Worm (Caenorhabditis elegans): ENCODE measurements around the gene malt-1.

The malt-1 gene

DNA sequence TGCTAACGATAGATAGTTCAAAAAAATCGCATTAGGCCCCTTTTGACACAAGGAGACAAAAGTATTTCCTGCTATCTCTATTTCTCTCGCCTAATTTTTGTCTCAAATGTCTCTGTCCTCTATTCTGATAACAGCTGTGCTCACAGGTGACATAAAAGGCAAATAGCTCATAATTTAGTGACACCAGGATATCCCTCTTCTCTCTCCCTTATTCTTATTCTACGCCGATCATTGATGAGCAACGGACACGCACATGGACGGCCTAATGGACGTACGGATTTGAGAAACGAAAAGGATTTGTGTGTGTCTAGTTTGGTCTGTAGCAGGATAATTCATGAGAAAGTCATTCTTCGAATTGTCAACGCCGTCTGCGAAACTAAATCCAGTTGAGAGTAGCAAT is 15.1 kb downstream of the malt-1 start (continued):
- TF ChIP-seq pax-3 (tag; optimal IDR thresholded peaks at IDR 0.05): no peak
- TF ChIP-seq hlh-17 (GFP tag; optimal IDR thresholded peaks at IDR 0.05; ENCODE audit: borderline replicate concordance): no peak
- no peak for TF ChIP-seq pqm-1 (tag; optimal IDR thresholded peaks at IDR 0.05)
- no peak for TF ChIP-seq nhr-47 (tag; optimal IDR thresholded peaks at IDR 0.05)
- no peak for TF ChIP-seq pag-3 (tag; optimal IDR thresholded peaks at IDR 0.05; ENCODE audit: borderline replicate concordance, insufficient read depth)
- peak; percentile 29 for TF ChIP-seq tbx-2 (tag; optimal IDR thresholded peaks at IDR 0.05)
- no peak for TF ChIP-seq lin-14 (GFP tag; optimal IDR thresholded peaks at IDR 0.05)

- TF ChIP-seq fos-1 (tag; optimal IDR thresholded peaks at IDR 0.05) (no peak), lin-14 (GFP tag; optimal IDR thresholded peaks at IDR 0.05) (peak; percentile 5), mab-9 (GFP tag; IDR thresholded peaks at IDR 0.05) (no peak), jun-1 (tag; optimal IDR thresholded peaks at IDR 0.05) (no peak)
Measured at ce11 chrII:6934729-6935128, 16.4 kb downstream of the malt-1 start.

DNA sequence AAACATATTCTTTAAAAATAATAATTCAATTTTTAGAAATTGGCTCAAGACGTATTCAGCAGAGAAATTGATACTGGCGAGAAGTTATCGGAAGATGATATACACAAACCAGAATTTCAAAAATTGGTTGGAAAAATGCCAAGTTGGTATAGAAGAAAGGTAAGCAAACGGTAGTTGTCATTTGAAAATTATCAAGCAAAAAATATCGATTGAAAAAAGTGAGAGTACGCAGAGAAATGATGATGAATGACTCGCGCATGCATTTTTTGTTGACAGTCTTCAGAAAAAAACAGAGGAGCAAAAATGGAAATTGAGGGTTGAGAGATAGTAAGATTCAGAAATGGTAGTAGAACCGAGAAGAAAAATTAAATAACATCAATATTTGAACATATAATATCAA is 18.1 kb downstream of the malt-1 start:
- no peak for TF ChIP-seq efl-1 (optimal IDR thresholded peaks at IDR 0.05)
- peak in 1 of 2 experiments; percentile 11 for TF ChIP-seq efl-1 (GFP tag; optimal IDR thresholded peaks at IDR 0.05 in 1 of 2)
- TF ChIP-seq nhr-85 (tag): no peak
- TF ChIP-seq elt-2 (tag; optimal IDR thresholded peaks at IDR 0.05): no peak
- TF ChIP-seq ama-1 (optimal IDR thresholded peaks at IDR 0.05): no peak
- TF ChIP-seq lin-14 (GFP tag; optimal IDR thresholded peaks at IDR 0.05): no peak
- no peak for TF ChIP-seq skn-1 (tag; optimal IDR thresholded peaks at IDR 0.05)
- no peak for TF ChIP-seq nhr-84 (tag; optimal IDR thresholded peaks at IDR 0.05)

DNA sequence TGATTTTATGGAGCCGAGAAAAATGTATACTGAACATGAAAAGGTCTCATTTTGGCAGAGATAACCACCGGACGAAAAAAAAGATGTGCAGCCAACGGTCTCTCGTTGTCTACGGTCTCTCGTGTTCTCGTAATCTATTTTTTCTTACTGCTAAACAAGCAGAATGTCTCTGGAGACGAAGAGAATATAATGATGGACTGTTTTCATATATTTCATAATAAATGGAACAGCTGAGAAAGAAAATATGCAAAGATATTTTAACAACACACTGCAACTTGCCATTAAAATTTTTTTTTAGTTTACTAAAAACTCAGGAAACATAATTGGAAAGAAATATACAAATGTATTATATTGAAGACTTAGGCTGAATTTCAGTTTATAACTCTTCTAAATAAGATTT is 21.0 kb downstream of the malt-1 start:
- TF ChIP-seq snpc-4 (tag; optimal IDR thresholded peaks at IDR 0.05) (peak; percentile 19), ets-5 (GFP tag; IDR thresholded peaks at IDR 0.05) (no peak), unc-86 (tag; optimal IDR thresholded peaks at IDR 0.05) (no peak), unc-130 (tag; optimal IDR thresholded peaks at IDR 0.05) (no peak), nhr-71 (tag; optimal IDR thresholded peaks at IDR 0.05) (peak; percentile 1), nhr-90 (tag; optimal IDR thresholded peaks at IDR 0.05; ENCODE audit: poor library complexity) (no peak), lin-14 (GFP tag; optimal IDR thresholded peaks at IDR 0.05) (peak; percentile 17), C34B4.2 (tag; optimal IDR thresholded peaks at IDR 0.05) (no peak), mab-9 (GFP tag; IDR thresholded peaks at IDR 0.05) (no peak), hpl-2 (GFP tag; optimal IDR thresholded peaks at IDR 0.05) (no peak), fkh-4 (tag; optimal IDR thresholded peaks at IDR 0.05; ENCODE audit: borderline replicate concordance) (no peak), mep-1 (tag; optimal IDR thresholded peaks at IDR 0.05) (peak; percentile 7), unc-62 (GFP tag; optimal IDR thresholded peaks at IDR 0.05) (no peak), isw-1 (GFP tag; IDR thresholded peaks at IDR 0.05) (no peak), irx-1 (tag; optimal IDR thresholded peaks at IDR 0.05) (no peak)

DNA sequence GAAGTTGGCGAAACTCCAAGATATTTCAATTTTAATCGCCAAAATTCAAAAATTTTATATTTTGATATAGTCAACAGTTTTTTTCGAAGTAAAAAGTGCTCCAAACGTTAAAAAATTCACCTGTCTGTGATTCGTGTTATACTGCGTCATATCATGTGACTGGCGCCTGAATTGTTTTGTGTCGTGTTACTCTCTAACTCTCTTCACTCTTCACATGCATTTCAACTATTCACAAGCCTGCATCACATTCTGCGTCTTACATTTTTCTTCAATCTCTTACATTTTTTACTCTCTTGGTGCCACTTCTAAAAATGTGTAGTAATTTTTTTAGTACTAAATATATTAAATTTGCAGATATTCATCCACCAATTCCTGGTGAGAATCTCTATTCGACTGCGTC is 22.7 kb downstream of the malt-1 start, which contains the start of gene flcn-1:
Gene flcn-1 (plus strand): TSS at position 348 of the 400 bp plus-strand sequence.
- TF ChIP-seq elt-2 (tag; optimal IDR thresholded peaks at IDR 0.05) (peak; percentile 41), ceh-90 (tag; optimal IDR thresholded peaks at IDR 0.05) (no peak), jun-1 (tag; optimal IDR thresholded peaks at IDR 0.05) (no peak), egl-13 (tag; optimal IDR thresholded peaks at IDR 0.05) (peak; percentile 50), ceh-82 (tag; optimal IDR thresholded peaks at IDR 0.05) (peak in 1 of 3 experiments; percentile 10), hlh-17 (GFP tag; optimal IDR thresholded peaks at IDR 0.05; ENCODE audit: borderline replicate concordance) (no peak), nhr-237 (tag; optimal IDR thresholded peaks at IDR 0.05) (no peak), lin-35 (GFP tag; optimal IDR thresholded peaks at IDR 0.05) (peak; percentile 55 to 60), vab-15 (tag; optimal IDR thresholded peaks at IDR 0.05) (no peak), nhr-20 (tag; optimal IDR thresholded peaks at IDR 0.05) (peak; percentile 64), C16A3.4 (tag; optimal IDR thresholded peaks at IDR 0.05) (no peak), zip-4 (GFP tag; optimal IDR thresholded peaks at IDR 0.05) (no peak), unc-30 (tag; optimal IDR thresholded peaks at IDR 0.05) (no peak), grh-1 (GFP tag; IDR thresholded peaks at IDR 0.05) (no peak), fkh-8 (tag; optimal IDR thresholded peaks at IDR 0.05) (peak; percentile 81), tbx-2 (tag; optimal IDR thresholded peaks at IDR 0.05) (peak; percentile 40), efl-1 (optimal IDR thresholded peaks at IDR 0.05) (peak; percentile 42 to 50), efl-1 (GFP tag; optimal IDR thresholded peaks at IDR 0.05 in 1 of 2) (peak in 1 of 2 experiments; percentile 30), ceh-63 (GFP tag; optimal IDR thresholded peaks at IDR 0.05) (no peak), sptf-1 (tag; optimal IDR thresholded peaks at IDR 0.05) (no peak), mef-2 (tag; optimal IDR thresholded peaks at IDR 0.05) (no peak), nhr-71 (tag; optimal IDR thresholded peaks at IDR 0.05) (peak; percentile 78), ztf-11 (tag; optimal IDR thresholded peaks at IDR 0.05) (no peak)

Data from whole organism, L1 larva.